Worm (Caenorhabditis elegans) whole organism, L4/young adult: ENCODE measurements around the gene ZK177.12.

Experiments used
- W03F9.2 ChIP-seq: fragments of 150-350 bp; optimal IDR thresholded peaks from 2 replicates; lab custom pipeline; 2014; ENCODE audit warnings: missing biosample characterization, missing genetic modification characterization
- dao-5 ChIP-seq: sonication (generic microtip); optimal IDR thresholded peaks from 2 replicates; lab custom pipeline; 2016; ENCODE audit warnings: missing genotype, missing genetic modification characterization, moderate library complexity, missing compliant biosample characterization
- him-1 ChIP-seq: sonication (generic microtip); optimal IDR thresholded peaks from 2 replicates; lab custom pipeline; 2016; ENCODE audit warnings: missing genotype, missing genetic modification reagents, missing genetic modification characterization, missing compliant biosample characterization

DNA sequence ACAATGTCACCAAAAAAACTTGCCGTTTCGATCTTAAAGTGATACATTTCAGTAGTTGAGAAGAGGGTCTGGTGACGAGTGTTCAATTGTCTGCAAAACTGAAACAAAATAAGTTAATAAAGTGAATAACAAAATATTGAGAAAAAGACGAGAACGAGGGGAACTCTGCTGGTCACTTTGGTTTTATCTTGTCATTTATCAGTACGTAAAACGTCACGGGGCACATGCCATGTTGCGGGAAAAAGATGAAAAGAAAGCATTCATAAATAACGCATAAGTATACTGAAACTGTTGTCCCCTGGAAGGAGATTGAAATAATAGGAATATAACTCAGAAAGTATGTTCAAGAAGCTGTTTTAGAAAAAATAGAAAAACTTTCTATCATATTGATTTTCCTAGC lies 6.7 kb upstream of the ZK177.12 start, which contains the start of gene sahd-1:
- TF ChIP-seq W03F9.2 (tag; lab: Kevin White, UChicago) (no peak), him-1 (no peak), dao-5 (tag; lab: Kevin White, UChicago) (no peak)
